Worm (Caenorhabditis elegans): Measurements from ENCODE around the gene jmjd-4.

jmjd-4 gene

ce11 chrIII:10367355-10367909, 33.6 kb upstream of the jmjd-4 start:
- TF ChIP-seq ama-1 (optimal IDR thresholded peaks at IDR 0.05) (no peak), nfya-1 (tag; optimal IDR thresholded peaks at IDR 0.05; ENCODE audit: insufficient read depth) (peak; percentile 31), fkh-10 (GFP tag; optimal IDR thresholded peaks at IDR 0.05) (no peak), nhr-28 (tag; optimal IDR thresholded peaks at IDR 0.05) (no peak), nhr-76 (tag; optimal IDR thresholded peaks at IDR 0.05) (no peak), nhr-11 (tag; optimal IDR thresholded peaks at IDR 0.05) (no peak), hmg-11 (tag; optimal IDR thresholded peaks at IDR 0.05) (peak; percentile 8)

DNA sequence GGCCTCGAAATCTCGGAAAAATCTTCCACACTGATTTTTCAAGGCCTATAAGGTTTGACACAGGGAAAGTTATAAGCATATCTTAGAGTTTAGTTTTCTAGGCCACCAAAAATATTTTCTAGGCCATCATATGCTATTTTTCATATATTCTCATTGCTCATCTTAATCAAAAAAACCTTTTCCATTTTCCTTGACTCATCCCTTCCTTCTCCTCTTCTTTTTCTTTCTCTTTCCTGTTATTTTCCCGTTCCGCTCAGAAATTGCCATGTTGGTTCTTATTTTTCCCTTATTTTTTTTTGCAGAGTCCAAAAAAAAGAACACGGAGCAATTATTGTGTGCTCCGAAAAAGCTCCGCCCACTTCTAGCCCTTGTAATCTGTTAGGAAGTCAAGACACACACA, 30.8 kb upstream of the jmjd-4 start, which contains the start of gene tbc-8:
Gene tbc-8, plus strand, starts transcription at position 301 of the 400 bp plus-strand sequence.
- TF ChIP-seq ceh-28 (tag; optimal IDR thresholded peaks at IDR 0.05) (no peak), skn-1 (tag; optimal IDR thresholded peaks at IDR 0.05) (no peak), lsy-12 (tag; optimal IDR thresholded peaks at IDR 0.05) (no peak), pqm-1 (tag; optimal IDR thresholded peaks at IDR 0.05) (no peak), fos-1 (tag; optimal IDR thresholded peaks at IDR 0.05) (no peak), egl-5 (tag; optimal IDR thresholded peaks at IDR 0.05) (no peak), unc-39 (tag; optimal IDR thresholded peaks at IDR 0.05) (no peak), nhr-23 (tag; optimal IDR thresholded peaks at IDR 0.05) (no peak), eor-1 (tag; optimal IDR thresholded peaks at IDR 0.05) (no peak), nhr-237 (tag; optimal IDR thresholded peaks at IDR 0.05) (no peak), lin-15B (tag; optimal IDR thresholded peaks at IDR 0.05) (no peak), elt-3 (tag; optimal IDR thresholded peaks at IDR 0.05) (no peak), tbx-2 (tag; optimal IDR thresholded peaks at IDR 0.05) (no peak), fkh-2 (tag; optimal IDR thresholded peaks at IDR 0.05) (no peak), lin-39 (tag; optimal IDR thresholded peaks at IDR 0.05) (no peak), aly-2 (tag; optimal IDR thresholded peaks at IDR 0.05) (no peak), snpc-4 (tag; optimal IDR thresholded peaks at IDR 0.05) (no peak)

DNA sequence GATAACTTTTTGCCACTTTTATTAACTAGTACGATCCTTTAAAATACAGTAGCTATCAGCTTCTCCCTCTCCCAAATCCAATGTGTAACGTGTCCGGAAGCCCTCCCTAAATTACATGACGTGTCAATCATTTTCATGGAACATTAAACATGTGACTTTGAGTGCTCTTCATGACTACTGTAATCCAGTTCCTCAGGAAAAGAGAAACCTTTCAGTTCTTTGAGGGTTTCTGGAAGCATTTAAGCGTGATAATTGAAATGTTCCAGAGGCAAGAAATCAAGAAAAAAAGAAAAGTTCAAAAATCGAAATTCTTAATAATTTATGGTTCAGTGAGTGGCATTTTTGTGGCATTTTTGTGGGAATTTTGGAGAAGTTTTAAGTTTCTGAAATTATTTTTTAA, 29.1 kb upstream of the jmjd-4 start:
- TF ChIP-seq ceh-82 (tag; optimal IDR thresholded peaks at IDR 0.05) = no peak
- no peak for TF ChIP-seq egl-5 (tag; optimal IDR thresholded peaks at IDR 0.05)
- no peak for TF ChIP-seq ceh-28 (tag; optimal IDR thresholded peaks at IDR 0.05)
- no peak for TF ChIP-seq mml-1 (tag; optimal IDR thresholded peaks at IDR 0.05)
- TF ChIP-seq nhr-25 (tag; optimal IDR thresholded peaks at IDR 0.05) = no peak
- no peak for TF ChIP-seq nhr-28 (tag; optimal IDR thresholded peaks at IDR 0.05)
- no peak for TF ChIP-seq hmg-11 (tag; optimal IDR thresholded peaks at IDR 0.05)
- no peak for TF ChIP-seq nhr-23 (tag; optimal IDR thresholded peaks at IDR 0.05)
- TF ChIP-seq lin-39 (tag; optimal IDR thresholded peaks at IDR 0.05) = no peak
- no peak for TF ChIP-seq nhr-11 (tag; optimal IDR thresholded peaks at IDR 0.05)
- TF ChIP-seq ztf-11 (tag; optimal IDR thresholded peaks at IDR 0.05) = no peak
- TF ChIP-seq nhr-12 (tag; optimal IDR thresholded peaks at IDR 0.05) = no peak
- TF ChIP-seq jun-1 (tag; optimal IDR thresholded peaks at IDR 0.05) = no peak
- TF ChIP-seq nhr-77 (tag; optimal IDR thresholded peaks at IDR 0.05) = no peak
- no peak for TF ChIP-seq snpc-4 (tag; optimal IDR thresholded peaks at IDR 0.05)

- TF ChIP-seq ztf-11 (tag; optimal IDR thresholded peaks at IDR 0.05) (no peak), nfya-1 (tag; optimal IDR thresholded peaks at IDR 0.05; ENCODE audit: insufficient read depth) (no peak), nhr-67 (tag; optimal IDR thresholded peaks at IDR 0.05) (no peak), nhr-77 (tag; optimal IDR thresholded peaks at IDR 0.05) (no peak), elt-2 (tag; optimal IDR thresholded peaks at IDR 0.05) (no peak), elt-1 (tag; optimal IDR thresholded peaks at IDR 0.05) (no peak), nhr-25 (tag; optimal IDR thresholded peaks at IDR 0.05) (no peak), lin-39 (tag; optimal IDR thresholded peaks at IDR 0.05) (no peak), mdl-1 (tag; optimal IDR thresholded peaks at IDR 0.05) (no peak), hmg-11 (tag; optimal IDR thresholded peaks at IDR 0.05) (no peak), tbx-2 (tag; optimal IDR thresholded peaks at IDR 0.05) (no peak), ama-1 (optimal IDR thresholded peaks at IDR 0.05) (no peak), pha-4 (tag; optimal IDR thresholded peaks at IDR 0.05) (no peak), ceh-16 (tag; optimal IDR thresholded peaks at IDR 0.05) (no peak), ceh-9 (tag; optimal IDR thresholded peaks at IDR 0.05) (no peak), zag-1 (tag; optimal IDR thresholded peaks at IDR 0.05) (no peak), elt-3 (tag; optimal IDR thresholded peaks at IDR 0.05) (no peak)
Measured at ce11 chrIII:10361456-10361855, 27.6 kb upstream of the jmjd-4 start.

Measured in whole organism, L3 larva.